Comparison of ENCODE assay signal across 5 worm cellular contexts in the genomic region with DNA sequence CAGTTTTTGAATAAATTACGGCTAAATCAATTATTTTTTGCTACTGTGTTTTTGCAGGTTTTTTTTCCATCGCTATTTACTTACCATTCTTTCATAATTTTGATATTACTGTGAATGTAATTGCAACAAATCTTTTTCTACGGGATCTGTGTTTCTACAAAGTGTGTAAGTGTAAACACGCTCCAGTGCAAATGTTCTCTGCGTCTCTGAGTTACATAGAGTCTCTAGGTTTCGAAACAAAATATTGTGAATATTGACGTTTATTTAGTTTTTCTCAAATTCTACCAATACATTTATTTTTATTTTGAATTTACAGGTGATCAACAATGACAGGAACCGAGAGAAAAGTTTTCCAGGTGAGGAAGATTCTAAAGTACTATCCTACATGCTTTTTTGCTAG.
TF ChIP-seq lines count a peak whose summit lies in the region.

Gene yju-2 (plus strand): TSS at position 315 of the 400 bp plus-strand sequence.

TF ChIP-seq in whole organism, L1 larva, 84 proteins besides CTCF, POLR2A, EP300 and RAD21 (continued from another document and continues in another):
- peak; percentile 31 for TF ChIP-seq ama-1 (optimal IDR thresholded peaks at IDR 0.05; lab: Kevin White, UChicago)
- peak; percentile 13 for TF ChIP-seq tbx-2 (tag; optimal IDR thresholded peaks at IDR 0.05; lab: Kevin White, UChicago)
- TF ChIP-seq ceh-63 (GFP tag; optimal IDR thresholded peaks at IDR 0.05; lab: Kevin White, UChicago), result no peak
- no peak for TF ChIP-seq irx-1 (tag; optimal IDR thresholded peaks at IDR 0.05; lab: Kevin White, UChicago)
- peak; percentile 33 for TF ChIP-seq hpl-2 (GFP tag; optimal IDR thresholded peaks at IDR 0.05; lab: Kevin White, UChicago)
- no peak for TF ChIP-seq zag-1 (tag; optimal IDR thresholded peaks at IDR 0.05; lab: Kevin White, UChicago)
- peak; percentile 69 for TF ChIP-seq nhr-71 (tag; optimal IDR thresholded peaks at IDR 0.05; lab: Kevin White, UChicago)
- no peak for TF ChIP-seq nhr-11 (tag; optimal IDR thresholded peaks at IDR 0.05; lab: Kevin White, UChicago)
- TF ChIP-seq nhr-77 (tag; optimal IDR thresholded peaks at IDR 0.05; lab: Kevin White, UChicago), result peak; percentile 21
- no peak for TF ChIP-seq sox-4 (tag; optimal IDR thresholded peaks at IDR 0.05; lab: Kevin White, UChicago)
- TF ChIP-seq xbp-1 (tag; optimal IDR thresholded peaks at IDR 0.05; lab: Kevin White, UChicago), result peak; percentile 54
- peak; percentile 1 for TF ChIP-seq vab-15 (tag; optimal IDR thresholded peaks at IDR 0.05; lab: Kevin White, UChicago)
- no peak for TF ChIP-seq ces-1 (GFP tag; optimal IDR thresholded peaks at IDR 0.05; lab: Kevin White, UChicago)
- no peak for TF ChIP-seq unc-130 (tag; optimal IDR thresholded peaks at IDR 0.05; lab: Kevin White, UChicago)
- no peak for TF ChIP-seq snpc-4 (tag; optimal IDR thresholded peaks at IDR 0.05; lab: Kevin White, UChicago)
- peak in 1 of 6 experiments; percentile 47 for TF ChIP-seq elt-3 (tag; optimal IDR thresholded peaks at IDR 0.05; lab: Kevin White, UChicago)
- no peak for TF ChIP-seq jun-1 (tag; optimal IDR thresholded peaks at IDR 0.05; lab: Kevin White, UChicago)
- peak; percentile 41 for TF ChIP-seq nhr-90 (tag; optimal IDR thresholded peaks at IDR 0.05; lab: Kevin White, UChicago; ENCODE audit: poor library complexity)
- peak; percentile 28 for TF ChIP-seq ztf-4 (tag; optimal IDR thresholded peaks at IDR 0.05; lab: Kevin White, UChicago)
- TF ChIP-seq egl-27 (tag; optimal IDR thresholded peaks at IDR 0.05; lab: Kevin White, UChicago), result peak in 1 of 2 experiments; percentile 57
- no peak for TF ChIP-seq efl-3 (GFP tag; optimal IDR thresholded peaks at IDR 0.05; lab: Kevin White, UChicago)
- peak in 2 of 3 experiments; percentile 28 to 75 for TF ChIP-seq ceh-82 (tag; optimal IDR thresholded peaks at IDR 0.05; lab: Kevin White, UChicago)
- TF ChIP-seq fkh-8 (tag; optimal IDR thresholded peaks at IDR 0.05; lab: Kevin White, UChicago), result peak; percentile 33
- TF ChIP-seq sup-37 (GFP tag; optimal IDR thresholded peaks at IDR 0.05; lab: Kevin White, UChicago), result no peak
- no peak for TF ChIP-seq hlh-4 (tag; optimal IDR thresholded peaks at IDR 0.05; lab: Kevin White, UChicago)
- TF ChIP-seq ztf-11 (tag; optimal IDR thresholded peaks at IDR 0.05; lab: Kevin White, UChicago), result no peak

TF ChIP-seq in whole organism, L2 larva, 48 proteins besides CTCF, POLR2A, EP300 and RAD21 (continued from another document):
- peak; percentile 54 for TF ChIP-seq nhr-25 (tag; optimal IDR thresholded peaks at IDR 0.05; lab: Kevin White, UChicago)
- peak; percentile 67 for TF ChIP-seq crh-2 (tag; optimal IDR thresholded peaks at IDR 0.05; lab: Kevin White, UChicago)
- peak; percentile 15 for TF ChIP-seq ama-1 (optimal IDR thresholded peaks at IDR 0.05; lab: Kevin White, UChicago)
- TF ChIP-seq ztf-11 (tag; optimal IDR thresholded peaks at IDR 0.05; lab: Kevin White, UChicago), result no peak
- no peak for TF ChIP-seq blmp-1 (tag; optimal IDR thresholded peaks at IDR 0.05; lab: Kevin White, UChicago; ENCODE audit: insufficient read depth)
- TF ChIP-seq C34F6.9 (tag; optimal IDR thresholded peaks at IDR 0.05; lab: Kevin White, UChicago), result peak; percentile 92
- peak; percentile 29 to 82 for TF ChIP-seq lsy-2 (tag; optimal IDR thresholded peaks at IDR 0.05; lab: Kevin White, UChicago)
- TF ChIP-seq gmeb-1 (tag; optimal IDR thresholded peaks at IDR 0.05; lab: Kevin White, UChicago), result peak; percentile 59
- TF ChIP-seq nhr-129 (tag; optimal IDR thresholded peaks at IDR 0.05; lab: Kevin White, UChicago), result peak; percentile 82
- peak; percentile 35 for TF ChIP-seq F13H6.1 (tag; optimal IDR thresholded peaks at IDR 0.05; lab: Kevin White, UChicago)

TF ChIP-seq in whole organism, L3 larva, 47 proteins besides CTCF, POLR2A, EP300 and RAD21 (continued from another document):
- TF ChIP-seq ZK546.5 (tag; optimal IDR thresholded peaks at IDR 0.05; lab: Kevin White, UChicago), result no peak
- TF ChIP-seq nhr-76 (tag; optimal IDR thresholded peaks at IDR 0.05; lab: Kevin White, UChicago), result no peak
- no peak for TF ChIP-seq ceh-9 (tag; optimal IDR thresholded peaks at IDR 0.05; lab: Kevin White, UChicago)
- peak; percentile 18 for TF ChIP-seq ceh-28 (tag; optimal IDR thresholded peaks at IDR 0.05; lab: Kevin White, UChicago)
- TF ChIP-seq sea-2 (GFP tag; optimal IDR thresholded peaks at IDR 0.05; lab: Kevin White, UChicago), result no peak
- no peak for TF ChIP-seq mdl-1 (tag; optimal IDR thresholded peaks at IDR 0.05; lab: Kevin White, UChicago)
- no peak for TF ChIP-seq elt-3 (tag; optimal IDR thresholded peaks at IDR 0.05; lab: Kevin White, UChicago)
- TF ChIP-seq ztf-11 (tag; optimal IDR thresholded peaks at IDR 0.05; lab: Kevin White, UChicago), result no peak
- TF ChIP-seq unc-39 (tag; optimal IDR thresholded peaks at IDR 0.05; lab: Kevin White, UChicago), result no peak
- TF ChIP-seq nhr-77 (tag; optimal IDR thresholded peaks at IDR 0.05; lab: Kevin White, UChicago), result no peak
- no peak for TF ChIP-seq egl-5 (tag; optimal IDR thresholded peaks at IDR 0.05; lab: Kevin White, UChicago)
- TF ChIP-seq elt-1 (tag; optimal IDR thresholded peaks at IDR 0.05; lab: Kevin White, UChicago), result no peak
- TF ChIP-seq nhr-43 (tag; optimal IDR thresholded peaks at IDR 0.05; lab: Kevin White, UChicago; ENCODE audit: poor library complexity, severe bottlenecking), result peak; percentile 60
- no peak for TF ChIP-seq eor-1 (tag; optimal IDR thresholded peaks at IDR 0.05; lab: Kevin White, UChicago)
- TF ChIP-seq ceh-82 (tag; optimal IDR thresholded peaks at IDR 0.05; lab: Kevin White, UChicago), result no peak
- TF ChIP-seq skn-1 (tag; optimal IDR thresholded peaks at IDR 0.05; lab: Kevin White, UChicago), result no peak
- TF ChIP-seq fos-1 (tag; optimal IDR thresholded peaks at IDR 0.05; lab: Kevin White, UChicago), result no peak
- TF ChIP-seq zag-1 (tag; optimal IDR thresholded peaks at IDR 0.05; lab: Kevin White, UChicago), result no peak
- TF ChIP-seq nhr-28 (tag; optimal IDR thresholded peaks at IDR 0.05; lab: Kevin White, UChicago), result no peak
- TF ChIP-seq nhr-25 (tag; optimal IDR thresholded peaks at IDR 0.05; lab: Kevin White, UChicago), result peak; percentile 63
- TF ChIP-seq unc-62 (GFP tag; optimal IDR thresholded peaks at IDR 0.05; lab: Kevin White, UChicago), result no peak
- peak; percentile 84 for TF ChIP-seq lin-15B (tag; optimal IDR thresholded peaks at IDR 0.05; lab: Kevin White, UChicago)
- no peak for TF ChIP-seq lsy-12 (tag; optimal IDR thresholded peaks at IDR 0.05; lab: Kevin White, UChicago)
- no peak for TF ChIP-seq ama-1 (optimal IDR thresholded peaks at IDR 0.05; lab: Kevin White, UChicago)
- TF ChIP-seq nhr-12 (tag; optimal IDR thresholded peaks at IDR 0.05; lab: Kevin White, UChicago), result no peak
- no peak for TF ChIP-seq lin-39 (tag; optimal IDR thresholded peaks at IDR 0.05; lab: Kevin White, UChicago)
- no peak for TF ChIP-seq aly-2 (tag; optimal IDR thresholded peaks at IDR 0.05; lab: Kevin White, UChicago)
- no peak for TF ChIP-seq ztf-4 (tag; optimal IDR thresholded peaks at IDR 0.05; lab: Kevin White, UChicago)
- TF ChIP-seq pqm-1 (tag; optimal IDR thresholded peaks at IDR 0.05; lab: Kevin White, UChicago), result peak; percentile 16
- TF ChIP-seq ceh-16 (tag; optimal IDR thresholded peaks at IDR 0.05; lab: Kevin White, UChicago), result no peak
- TF ChIP-seq elt-2 (tag; optimal IDR thresholded peaks at IDR 0.05; lab: Kevin White, UChicago), result peak; percentile 24
- peak; percentile 95 for TF ChIP-seq pha-4 (tag; optimal IDR thresholded peaks at IDR 0.05; lab: Kevin White, UChicago)
- TF ChIP-seq nhr-23 (tag; optimal IDR thresholded peaks at IDR 0.05; lab: Kevin White, UChicago), result peak; percentile 70
- TF ChIP-seq nhr-237 (tag; optimal IDR thresholded peaks at IDR 0.05; lab: Kevin White, UChicago), result no peak

TF ChIP-seq in whole organism, L4 larva, 104 proteins besides CTCF, POLR2A, EP300 and RAD21 (continued from another document and continues in another):
- TF ChIP-seq egl-27 (tag; optimal IDR thresholded peaks at IDR 0.05; lab: Kevin White, UChicago) (no peak), php-3 (GFP tag; IDR thresholded peaks at IDR 0.05; lab: Robert Waterston, UW) (no peak), ama-1 (optimal IDR thresholded peaks at IDR 0.05; lab: Kevin White, UChicago) (peak; percentile 1), mdl-1 (tag; optimal IDR thresholded peaks at IDR 0.05; lab: Kevin White, UChicago) (no peak), daf-12 (tag; optimal IDR thresholded peaks at IDR 0.05; lab: Kevin White, UChicago) (no peak), lin-38 (GFP tag; IDR thresholded peaks at IDR 0.05; lab: Robert Waterston, UW) (peak; percentile 86), lin-1 (GFP tag; IDR thresholded peaks at IDR 0.05; lab: Robert Waterston, UW) (no peak), lin-13 (GFP tag; optimal IDR thresholded peaks at IDR 0.05; lab: Kevin White, UChicago) (peak; percentile 72), daf-19 (GFP tag; conservative IDR thresholded peaks at IDR 0.05; lab: Robert Waterston, UW) (no peak), nhr-76 (tag; optimal IDR thresholded peaks at IDR 0.05; lab: Kevin White, UChicago) (no peak), nhr-6 (tag; optimal IDR thresholded peaks at IDR 0.05; lab: Kevin White, UChicago) (peak; percentile 60), nhr-111 (GFP tag; optimal IDR thresholded peaks at IDR 0.05; lab: Kevin White, UChicago) (no peak), egl-43 (GFP tag; IDR thresholded peaks at IDR 0.05; lab: Robert Waterston, UW) (no peak), hif-1 (tag; optimal IDR thresholded peaks at IDR 0.05; lab: Kevin White, UChicago) (peak in 1 of 2 experiments; percentile 47), dve-1 (tag; optimal IDR thresholded peaks at IDR 0.05; lab: Kevin White, UChicago; ENCODE audit: insufficient read depth) (peak; percentile 55), arid-1 (GFP tag; conservative IDR thresholded peaks at IDR 0.05; lab: Robert Waterston, UW) (no peak), mep-1 (tag; optimal IDR thresholded peaks at IDR 0.05; lab: Kevin White, UChicago) (peak; percentile 78), dmd-9 (GFP tag; IDR thresholded peaks at IDR 0.05; lab: Robert Waterston, UW) (no peak), pha-4 (GFP tag; IDR thresholded peaks at IDR 0.05; lab: Robert Waterston, UW) (no peak), pha-4 (tag; optimal IDR thresholded peaks at IDR 0.05; lab: Kevin White, UChicago) (peak; percentile 3), hmg-1.1 (GFP tag; IDR thresholded peaks at IDR 0.05; lab: Robert Waterston, UW) (no peak), set-16 (GFP tag; IDR thresholded peaks at IDR 0.05; lab: Robert Waterston, UW) (no peak), fkh-10 (GFP tag; optimal IDR thresholded peaks at IDR 0.05; lab: Kevin White, UChicago) (peak; percentile 2), nhr-77 (tag; optimal IDR thresholded peaks at IDR 0.05; lab: Kevin White, UChicago) (peak; percentile 32), spr-3 (GFP tag; optimal IDR thresholded peaks at IDR 0.05; lab: Kevin White, UChicago) (no peak), unc-130 (GFP tag; optimal IDR thresholded peaks at IDR 0.05; lab: Kevin White, UChicago) (peak; percentile 8), mxl-2 (GFP tag; conservative IDR thresholded peaks at IDR 0.05; lab: Robert Waterston, UW) (no peak), unc-62 (GFP tag; optimal IDR thresholded peaks at IDR 0.05 in 1 of 2; lab: Kevin White, UChicago) (no peak), unc-62 (tag; optimal IDR thresholded peaks at IDR 0.05; lab: Kevin White, UChicago) (no peak), daf-16 (GFP tag; optimal IDR thresholded peaks at IDR 0.05; lab: Kevin White, UChicago) (no peak), daf-16 (tag; optimal IDR thresholded peaks at IDR 0.05; lab: Kevin White, UChicago) (peak; percentile 66), ztf-7 (tag; optimal IDR thresholded peaks at IDR 0.05; lab: Kevin White, UChicago) (peak; percentile 18), dpl-1 (GFP tag; optimal IDR thresholded peaks at IDR 0.05; lab: Kevin White, UChicago) (peak; percentile 55), duxl-1 (tag; optimal IDR thresholded peaks at IDR 0.05; lab: Kevin White, UChicago; ENCODE audit: poor library complexity) (no peak), T20F7.1 (GFP tag; optimal IDR thresholded peaks at IDR 0.05; lab: Kevin White, UChicago) (peak; percentile 62)

TF ChIP-seq in whole organism, young adult, 124 proteins besides CTCF, POLR2A, EP300 and RAD21 (continued from another document):
- TF ChIP-seq lsl-1 (GFP tag; optimal IDR thresholded peaks at IDR 0.05; lab: Kevin White, UChicago) (peak; percentile 7), F10E7.11 (tag; optimal IDR thresholded peaks at IDR 0.05; lab: Kevin White, UChicago) (no peak), rec-8 (tag; optimal IDR thresholded peaks at IDR 0.05; lab: Kevin White, UChicago) (no peak), tbp1 (GFP tag; optimal IDR thresholded peaks at IDR 0.05; lab: Kevin White, UChicago) (peak; percentile 11), attf-5 (GFP tag; optimal IDR thresholded peaks at IDR 0.05; lab: Kevin White, UChicago) (peak; percentile 12), Y53F4B.3 (GFP tag; IDR thresholded peaks at IDR 0.05; lab: Robert Waterston, UW) (no peak), B0336.3 (GFP tag; IDR thresholded peaks at IDR 0.05; lab: Robert Waterston, UW) (0 out of 2 replicates have a peak, but pooled peaks have one; percentile 22), madf-10 (tag; optimal IDR thresholded peaks at IDR 0.05; lab: Kevin White, UChicago) (peak; percentile 3), nhr-80 (tag; optimal IDR thresholded peaks at IDR 0.05; lab: Kevin White, UChicago) (peak; percentile 7), B0035.1 (tag; optimal IDR thresholded peaks at IDR 0.05; lab: Kevin White, UChicago) (no peak), nhr-27 (tag; optimal IDR thresholded peaks at IDR 0.05; lab: Kevin White, UChicago) (peak; percentile 9), lin-35 (GFP tag; optimal IDR thresholded peaks at IDR 0.05; lab: Kevin White, UChicago) (peak in 1 of 3 experiments; percentile 57), snpc-4 (GFP tag; optimal IDR thresholded peaks at IDR 0.05; lab: Kevin White, UChicago) (peak; percentile 31), snpc-4 (tag; optimal IDR thresholded peaks at IDR 0.05; lab: Kevin White, UChicago) (peak in 2 of 4 experiments; percentile 38 to 41)
